Fruit fly (Drosophila melanogaster) whole organism, adult: Measurements from ENCODE around the gene CG9426.

Experiments used
- CG14711 ChIP-seq: fragments of 200-800 bp; sonication (Bioruptor generic); optimal IDR thresholded peaks from 2 replicates; lab custom pipeline; 2018; ENCODE audit warnings: missing biosample characterization, mild to moderate bottlenecking, missing genetic modification characterization, moderate library complexity
- CG5204 ChIP-seq: fragments of 200-800 bp; sonication (Bioruptor generic); optimal IDR thresholded peaks from 2 replicates; lab custom pipeline; 2016; ENCODE audit warnings: missing biosample characterization, missing genetic modification characterization
- CG7045 ChIP-seq: fragments of 200-800 bp; sonication (Bioruptor generic); optimal IDR thresholded peaks from 2 replicates; lab custom pipeline; 2017; ENCODE audit warnings: missing biosample characterization, mild to moderate bottlenecking, missing genetic modification characterization
- CG7101 ChIP-seq: fragments of 200-800 bp; sonication (Bioruptor generic); optimal IDR thresholded peaks from 2 replicates; lab custom pipeline; 2018; ENCODE audit warnings: missing biosample characterization, mild to moderate bottlenecking, missing genetic modification characterization, moderate library complexity
- Crg-1 ChIP-seq: fragments of 200-800 bp; sonication (Bioruptor generic); optimal IDR thresholded peaks from 2 replicates; lab custom pipeline; 2016; ENCODE audit warnings: missing biosample characterization, missing genetic modification characterization
- Hr96 ChIP-seq: fragments of 200-800 bp; sonication (Bioruptor generic); optimal IDR thresholded peaks from 2 replicates; lab custom pipeline; 2016; ENCODE audit warnings: missing biosample characterization, missing genetic modification characterization
- Mnt ChIP-seq: fragments of 200-800 bp; sonication (Bioruptor generic); optimal IDR thresholded peaks from 2 replicates; lab custom pipeline; 2016; ENCODE audit warnings: missing biosample characterization, mild to moderate bottlenecking, missing genetic modification characterization
- bab1 ChIP-seq: fragments of 200-800 bp; sonication (Bioruptor generic); optimal IDR thresholded peaks from 3 replicates; lab custom pipeline; 2019; ENCODE audit warnings: missing biosample characterization, mild to moderate bottlenecking, missing genetic modification characterization, moderate library complexity
- ovo ChIP-seq: fragments of 200-800 bp; sonication (Bioruptor generic); optimal IDR thresholded peaks from 2 replicates; lab custom pipeline; 2016; ENCODE audit warnings: missing biosample characterization, missing genetic modification characterization
- toe ChIP-seq: fragments of 200-800 bp; sonication (Bioruptor generic); optimal IDR thresholded peaks from 2 replicates; lab custom pipeline; 2016; ENCODE audit warnings: missing biosample characterization, missing genetic modification characterization

DNA sequence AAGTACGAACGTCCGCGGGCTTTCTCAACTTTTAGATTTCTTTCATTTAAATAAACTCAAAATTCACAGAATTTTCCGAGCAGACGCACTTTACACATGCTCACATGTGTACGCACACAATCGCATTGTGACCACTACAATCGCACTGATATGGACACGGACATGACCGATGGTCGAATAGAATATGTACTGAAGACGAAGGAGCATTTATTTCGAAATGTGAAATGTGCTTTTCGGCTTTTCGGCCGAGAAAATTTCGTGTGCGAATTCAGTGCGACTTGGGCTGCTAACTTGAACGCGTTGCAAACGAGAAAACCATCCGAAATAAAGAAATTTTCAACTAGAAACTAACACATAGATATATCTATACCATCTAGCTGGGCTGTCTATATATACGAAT lies 41.0 kb upstream of the CG9426 start, which contains the start of gene CG44085:
- TF ChIP-seq CG14711 (tag; lab: Kevin White, UChicago) (no peak), toe (GFP tag; lab: Kevin White, UChicago) (no peak), CG7101 (tag; lab: Kevin White, UChicago) (no peak), Hr96 (GFP tag; lab: Kevin White, UChicago) (no peak), CG7045 (GFP tag; lab: Kevin White, UChicago) (no peak), Mnt (GFP tag; lab: Kevin White, UChicago) (no peak), bab1 (GFP tag; lab: Kevin White, UChicago) (no peak), ovo (no peak), CG5204 (GFP tag; lab: Kevin White, UChicago) (no peak), Crg-1 (no peak)
